Worm (Caenorhabditis elegans): ENCODE data around the gene nspd-2.
"Not testable (repeated sequence)": the region's sequence is repeated elsewhere in the genome, so short reads cannot be mapped to it uniquely, and the experiment has no call there.

nspd-2 gene

DNA sequence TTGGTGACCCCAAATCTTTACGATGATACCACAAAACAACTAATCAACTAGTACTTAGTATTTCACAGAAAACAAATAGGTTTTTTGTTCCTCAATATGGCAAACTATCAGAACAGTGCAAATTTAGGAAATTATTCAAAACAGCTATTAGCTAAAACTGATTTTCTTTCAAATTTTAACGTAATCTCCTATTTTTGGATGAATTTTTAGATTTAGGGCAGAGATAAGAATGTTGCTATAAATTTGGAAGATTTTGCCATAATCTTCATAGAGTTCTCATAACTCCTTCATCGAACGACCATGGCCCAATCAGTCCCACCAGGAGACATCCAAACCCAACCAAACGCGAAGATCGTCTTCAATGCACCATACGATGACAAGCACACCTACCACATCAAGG is 6.5 kb upstream of the nspd-2 start, which contains the start of gene msp-10:
msp-10 (plus strand) TSS at position 301 of the 400 bp plus-strand sequence.
- not testable (repeated sequence) for TF ChIP-seq egl-44 (GFP tag; IDR thresholded peaks at IDR 0.05); dpff-1 (tag; optimal IDR thresholded peaks at IDR 0.05); hmg-20 (GFP tag; IDR thresholded peaks at IDR 0.05)

DNA sequence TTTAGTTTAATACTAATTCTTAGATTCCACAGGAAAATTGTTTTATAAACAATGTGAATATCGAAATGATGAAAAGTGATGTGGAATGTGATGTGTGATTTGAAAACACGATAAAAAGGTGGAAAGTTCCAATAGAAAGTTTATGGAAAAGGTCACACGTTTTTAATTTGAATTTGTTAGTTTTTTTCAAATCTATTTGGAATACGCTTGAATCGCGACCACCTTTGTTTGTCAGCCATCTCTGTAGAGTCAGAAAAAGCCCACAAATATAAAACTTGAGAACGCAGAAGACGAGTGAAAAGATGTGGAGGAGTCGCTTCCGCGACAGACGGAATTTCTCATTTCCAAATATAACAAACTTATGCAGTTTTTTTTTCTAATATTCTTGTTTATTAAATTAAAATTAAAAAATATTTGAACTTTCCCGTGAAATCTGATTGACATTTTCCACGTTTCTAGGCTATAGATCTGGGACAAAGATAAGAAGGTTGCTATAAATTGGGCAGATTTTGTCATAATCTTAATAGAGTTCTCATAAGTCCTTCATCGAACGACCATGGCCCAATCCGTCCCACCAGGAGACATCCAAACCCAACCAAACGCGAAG is 2.8 kb upstream of the nspd-2 start, which contains the start of the genes kin-24 and msp-56:
kin-24 (minus strand) TSS at position 101 of the 607 bp plus-strand sequence.
msp-56 (plus strand) TSS at position 557 of the 607 bp plus-strand sequence.
- TF ChIP-seq Y67H2A.10 (GFP tag; conservative IDR thresholded peaks at IDR 0.05) (no peak), B0035.1 (tag; optimal IDR thresholded peaks at IDR 0.05) (no peak), ceh-100 (GFP tag; IDR thresholded peaks at IDR 0.05) (no peak), zim-3 (tag; optimal IDR thresholded peaks at IDR 0.05) (no peak), F10E7.11 (tag; optimal IDR thresholded peaks at IDR 0.05) (no peak), B0261.1 (tag; optimal IDR thresholded peaks at IDR 0.05) (no peak), rpc-1 (optimal IDR thresholded peaks at IDR 0.05) (no peak), rpc-1 (tag; optimal IDR thresholded peaks at IDR 0.05) (no peak), snpc-1.3 (tag; optimal IDR thresholded peaks at IDR 0.05; ENCODE audit: insufficient read depth) (no peak), mel-28 (tag; optimal IDR thresholded peaks at IDR 0.05; ENCODE audit: borderline replicate concordance) (no peak), Y53F4B.3 (GFP tag; IDR thresholded peaks at IDR 0.05) (no peak), bed-1 (GFP tag; IDR thresholded peaks at IDR 0.05) (no peak), chd-7 (tag; optimal IDR thresholded peaks at IDR 0.05) (no peak), lin-35 (GFP tag; optimal IDR thresholded peaks at IDR 0.05) (no peak), T26A5.8 (tag; optimal IDR thresholded peaks at IDR 0.05) (no peak)

DNA sequence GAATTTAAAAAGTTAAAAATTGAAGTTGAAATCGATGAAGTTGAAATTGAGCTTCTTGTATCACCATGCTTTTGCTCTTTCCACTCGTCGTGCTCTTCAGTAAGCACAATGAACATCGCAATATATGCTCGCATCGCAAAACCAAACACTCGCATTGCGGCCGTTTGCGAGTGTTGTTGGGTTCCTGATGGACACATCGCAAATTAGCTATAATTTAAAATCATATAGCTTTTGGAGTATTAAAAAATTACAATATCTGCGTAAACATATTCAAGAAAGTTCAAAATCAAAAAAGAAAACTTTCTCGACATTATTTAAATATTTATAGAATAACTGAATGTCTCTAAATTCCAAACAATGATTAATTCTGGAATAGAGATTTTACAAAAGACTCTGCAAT is 1.8 kb upstream of the nspd-2 start, which contains the start of gene K07F5.17:
K07F5.17 (plus strand) TSS at position 301 of the 400 bp plus-strand sequence.
- TF ChIP-seq nhr-90 (tag; optimal IDR thresholded peaks at IDR 0.05) = no peak
- no peak for TF ChIP-seq B0019.2 (GFP tag; conservative IDR thresholded peaks at IDR 0.05)
- TF ChIP-seq unc-62 (GFP tag; optimal IDR thresholded peaks at IDR 0.05) = no peak
- no peak for TF ChIP-seq let-526 (GFP tag; IDR thresholded peaks at IDR 0.05)
- TF ChIP-seq nfya-1 (tag; optimal IDR thresholded peaks at IDR 0.05; ENCODE audit: borderline replicate concordance, insufficient read depth) = no peak
- TF ChIP-seq lin-35 (GFP tag; optimal IDR thresholded peaks at IDR 0.05) = no peak
- no peak for TF ChIP-seq lir-1 (GFP tag; conservative IDR thresholded peaks at IDR 0.05)
- TF ChIP-seq lin-26 (GFP tag; IDR thresholded peaks at IDR 0.05) = no peak
- no peak for TF ChIP-seq tbp1 (GFP tag; optimal IDR thresholded peaks at IDR 0.05)
- no peak for TF ChIP-seq aptf-2 (GFP tag; conservative IDR thresholded peaks at IDR 0.05)
- no peak for TF ChIP-seq attf-3 (GFP tag; conservative IDR thresholded peaks at IDR 0.05)
- TF ChIP-seq ZK185.1 (tag; optimal IDR thresholded peaks at IDR 0.05; ENCODE audit: poor library complexity, severe bottlenecking) = no peak
- no peak for TF ChIP-seq snpc-3.4 (tag; optimal IDR thresholded peaks at IDR 0.05)

DNA sequence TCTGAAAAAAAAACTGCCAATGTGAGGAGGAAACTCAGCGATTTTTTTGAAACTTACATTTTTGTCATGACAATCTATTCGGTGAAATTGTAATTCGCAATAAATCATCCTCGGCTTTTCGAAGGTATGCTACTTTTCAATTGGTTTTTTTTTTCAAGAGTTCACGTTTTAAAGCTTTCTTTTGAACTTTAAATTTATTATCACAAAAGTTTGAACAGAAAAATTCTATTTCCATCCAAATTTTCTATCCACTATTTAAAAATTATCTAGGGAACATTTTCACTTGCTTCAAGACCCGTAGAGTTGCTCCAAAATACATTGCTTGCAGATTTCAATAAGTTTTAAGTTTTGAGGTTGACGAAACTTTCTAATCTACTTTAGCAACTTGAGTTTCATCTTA is 2.7 kb downstream of the nspd-2 start, which contains the start of gene K07F5.6:
K07F5.6 (minus strand) TSS at position 101 of the 400 bp plus-strand sequence.
- TF ChIP-seq ama-1 (optimal IDR thresholded peaks at IDR 0.05) = no peak
- TF ChIP-seq ama-1 (GFP tag; optimal IDR thresholded peaks at IDR 0.05) = no peak
- no peak for TF ChIP-seq F57A8.1 (GFP tag; optimal IDR thresholded peaks at IDR 0.05)
- TF ChIP-seq dpff-1 (tag; optimal IDR thresholded peaks at IDR 0.05) = no peak
- no peak for TF ChIP-seq F49E8.2 (tag; optimal IDR thresholded peaks at IDR 0.05; ENCODE audit: insufficient read depth)
- no peak for TF ChIP-seq chd-7 (tag; optimal IDR thresholded peaks at IDR 0.05)
- TF ChIP-seq hlh-12 (tag; optimal IDR thresholded peaks at IDR 0.05) = no peak
- no peak for TF ChIP-seq athp-1 (tag; optimal IDR thresholded peaks at IDR 0.05)
- no peak for TF ChIP-seq madf-10 (tag; optimal IDR thresholded peaks at IDR 0.05)
- TF ChIP-seq ztf-28 (GFP tag; IDR thresholded peaks at IDR 0.05) = no peak
- TF ChIP-seq F39B2.1 (GFP tag; IDR thresholded peaks at IDR 0.05) = no peak
- TF ChIP-seq rpc-1 (optimal IDR thresholded peaks at IDR 0.05) = no peak
- TF ChIP-seq rpc-1 (tag; optimal IDR thresholded peaks at IDR 0.05) = no peak
- no peak for TF ChIP-seq F23B12.7 (tag; optimal IDR thresholded peaks at IDR 0.05; ENCODE audit: insufficient read depth)
- TF ChIP-seq snpc-3.4 (tag; optimal IDR thresholded peaks at IDR 0.05) = no peak
- TF ChIP-seq egl-18 (GFP tag; IDR thresholded peaks at IDR 0.05) = no peak
- no peak for TF ChIP-seq B0336.3 (GFP tag; IDR thresholded peaks at IDR 0.05)
